Fruit fly (Drosophila melanogaster) whole organism, embryonic: ENCODE data around the gene TwdlE.

Experiments used
- Atf6 ChIP-seq: fragments of 200-800 bp; sonication (Bioruptor generic); IDR thresholded peaks from 2 replicates; pipeline ENCODE4 v1.3.6; 2022; ENCODE audit warnings: missing biosample characterization, missing genetic modification characterization
- B-H1 ChIP-seq: fragments of 200-800 bp; sonication (Bioruptor generic); IDR thresholded peaks from 3 replicates; pipeline ENCODE4 v1.3.6; 2022; ENCODE audit warnings: missing biosample characterization, missing genetic modification characterization
- Bteb2 ChIP-seq: fragments of 200-800 bp; sonication (Bioruptor generic); optimal IDR thresholded peaks from 2 replicates; lab custom pipeline; 2016; ENCODE audit warnings: missing biosample characterization, missing genetic modification characterization
- CG11093 ChIP-seq: fragments of 200-800 bp; sonication (Bioruptor generic); IDR thresholded peaks from 3 replicates; pipeline ENCODE4 v1.3.6; 2022; ENCODE audit warnings: missing biosample characterization, missing genetic modification characterization
- CG12219 ChIP-seq: fragments of 200-800 bp; sonication (Bioruptor generic); optimal IDR thresholded peaks from 3 replicates; lab custom pipeline; 2018; ENCODE audit warnings: missing biosample characterization, mild to moderate bottlenecking, missing genetic modification characterization
- CG13424 ChIP-seq: fragments of 200-800 bp; sonication (Bioruptor generic); optimal IDR thresholded peaks from 2 replicates; lab custom pipeline; 2019; ENCODE audit warnings: missing biosample characterization, mild to moderate bottlenecking, missing genetic modification characterization, moderate library complexity
- CG15073 ChIP-seq: fragments of 200-800 bp; sonication (Bioruptor generic); optimal IDR thresholded peaks from 2 replicates; lab custom pipeline; 2016; ENCODE audit warnings: missing biosample characterization, missing genetic modification characterization
- CG15269 ChIP-seq: fragments of 200-800 bp; sonication (Bioruptor generic); optimal IDR thresholded peaks from 2 replicates; lab custom pipeline; 2018; ENCODE audit warnings: missing biosample characterization, mild to moderate bottlenecking, missing genetic modification characterization, moderate library complexity
- CG18619 ChIP-seq: fragments of 200-800 bp; sonication (Bioruptor generic); optimal IDR thresholded peaks from 3 replicates; lab custom pipeline; 2017; ENCODE audit warnings: missing biosample characterization, mild to moderate bottlenecking, missing genetic modification characterization
- CG31365 ChIP-seq: fragments of 200-800 bp; sonication (Bioruptor generic); optimal IDR thresholded peaks from 2 replicates; lab custom pipeline; 2018; ENCODE audit warnings: missing biosample characterization, mild to moderate bottlenecking, missing genetic modification characterization
- CG34376 ChIP-seq: fragments of 200-800 bp; sonication (Bioruptor generic); optimal IDR thresholded peaks from 2 replicates; lab custom pipeline; 2018; ENCODE audit warnings: missing biosample characterization, mild to moderate bottlenecking, missing genetic modification characterization
- CG4404 ChIP-seq: fragments of 200-800 bp; sonication (Bioruptor generic); IDR thresholded peaks from 2 replicates; pipeline ENCODE4 v1.3.6; 2022; ENCODE audit warnings: missing biosample characterization, missing genetic modification characterization
- CG7963 ChIP-seq: fragments of 200-800 bp; sonication (Bioruptor generic); IDR thresholded peaks from 3 replicates; pipeline ENCODE4 v1.3.6; 2022; ENCODE audit warnings: missing biosample characterization, missing genetic modification characterization; ENCODE audit not compliant: partially characterized antibody
- CTCF ChIP-seq: fragments of 200-800 bp; sonication (Bioruptor generic); optimal IDR thresholded peaks from 2 replicates; lab custom pipeline; 2017; ENCODE audit warnings: missing biosample characterization, mild to moderate bottlenecking, missing genetic modification characterization, moderate library complexity
- CoRest ChIP-seq: fragments of 200-800 bp; sonication (Bioruptor generic); optimal IDR thresholded peaks from 3 replicates; lab custom pipeline; 2018; ENCODE audit warnings: missing biosample characterization, mild to moderate bottlenecking, missing genetic modification characterization, moderate library complexity
- Deaf1 ChIP-seq: fragments of 200-800 bp; optimal IDR thresholded peaks from 3 replicates; lab custom pipeline; 2019; ENCODE audit warnings: missing biosample characterization, mild to moderate bottlenecking, missing genetic modification characterization, moderate library complexity
- Dip2 ChIP-seq: fragments of 200-800 bp; sonication (Bioruptor generic); IDR thresholded peaks from 2 replicates; pipeline ENCODE4 v1.3.6; 2022; ENCODE audit warnings: missing biosample characterization, missing genetic modification characterization
- Doc2 ChIP-seq: fragments of 200-800 bp; sonication (Bioruptor generic); IDR thresholded peaks from 2 replicates; pipeline ENCODE4 v1.3.6; 2022; ENCODE audit warnings: missing biosample characterization, missing genetic modification characterization
- Fer1 ChIP-seq: fragments of 200-800 bp; sonication (Bioruptor generic); optimal IDR thresholded peaks from 2 replicates; lab custom pipeline; 2017; ENCODE audit warnings: missing biosample characterization, mild to moderate bottlenecking, missing genetic modification characterization
- GATAe ChIP-seq: fragments of 200-800 bp; sonication (Bioruptor generic); conservative IDR thresholded peaks from 2 replicates; pipeline ENCODE4 v1.3.6; 2022; ENCODE audit warnings: missing biosample characterization, missing genetic modification characterization
- HLHmδ ChIP-seq: fragments of 200-800 bp; sonication (Bioruptor generic); optimal IDR thresholded peaks from 2 replicates; lab custom pipeline; 2018; ENCODE audit warnings: missing biosample characterization, mild to moderate bottlenecking, missing genetic modification characterization, moderate library complexity
- Hr51 ChIP-seq, 2 experiments: fragments of 200-800 bp; sonication (Bioruptor generic); optimal IDR thresholded peaks; 2 replicates in 1 of 2; 3 replicates in 1 of 2; lab custom pipeline; 2016 to 2018; ENCODE audit warnings: missing biosample characterization in 2 of 2, missing genetic modification characterization in 2 of 2, mild to moderate bottlenecking in 1 of 2, moderate library complexity in 1 of 2
- Meics ChIP-seq: fragments of 200-800 bp; sonication (Bioruptor generic); optimal IDR thresholded peaks from 2 replicates; lab custom pipeline; 2017; ENCODE audit warnings: missing biosample characterization, mild to moderate bottlenecking, missing genetic modification characterization
- Rx ChIP-seq: fragments of 200-800 bp; sonication (Bioruptor generic); IDR thresholded peaks from 2 replicates; pipeline ENCODE4 v1.3.6; 2022; ENCODE audit warnings: missing biosample characterization, missing genetic modification characterization
- Scr ChIP-seq: fragments of 200-800 bp; sonication (Bioruptor generic); IDR thresholded peaks from 2 replicates; pipeline ENCODE4 v1.3.6; 2022; ENCODE audit warnings: missing biosample characterization, missing genetic modification characterization; ENCODE audit not compliant: partially characterized antibody
- Sin3A ChIP-seq: fragments of >200 bp; optimal IDR thresholded peaks from 2 replicates; lab custom pipeline; 2018
- Sry-δ ChIP-seq: fragments of 200-800 bp; sonication (Bioruptor generic); optimal IDR thresholded peaks from 2 replicates; lab custom pipeline; 2016; ENCODE audit warnings: missing biosample characterization, missing genetic modification characterization
- Taf1 ChIP-seq: fragments of 200-800 bp; sonication (Bioruptor generic); IDR thresholded peaks from 2 replicates; pipeline ENCODE4 v1.3.6; 2022; ENCODE audit warnings: missing biosample characterization, missing genetic modification characterization
- bbx ChIP-seq: fragments of 200-800 bp; sonication (Bioruptor generic); IDR thresholded peaks from 2 replicates; pipeline ENCODE4 v1.3.6; 2022; ENCODE audit warnings: missing biosample characterization, missing genetic modification characterization; ENCODE audit not compliant: partially characterized antibody
- bsh ChIP-seq, 2 experiments: fragments of 200-800 bp; sonication (Bioruptor generic); optimal IDR thresholded peaks; 2 replicates each; lab custom pipeline; 2017 to 2018; ENCODE audit warnings: mild to moderate bottlenecking in 2 of 2, missing biosample characterization in 2 of 2, missing genetic modification characterization in 2 of 2, moderate library complexity in 1 of 2
- cas ChIP-seq: fragments of 200-800 bp; sonication (Bioruptor generic); IDR thresholded peaks from 2 replicates; pipeline ENCODE4 v1.3.6; 2022; ENCODE audit warnings: missing biosample characterization, missing genetic modification characterization
- cato ChIP-seq: fragments of 200-800 bp; sonication (Bioruptor generic); optimal IDR thresholded peaks from 2 replicates; lab custom pipeline; 2016; ENCODE audit warnings: missing biosample characterization, missing genetic modification characterization, borderline replicate concordance
- crc ChIP-seq: fragments of 200-800 bp; sonication (Bioruptor generic); optimal IDR thresholded peaks from 2 replicates; lab custom pipeline; 2016; ENCODE audit warnings: missing biosample characterization, missing genetic modification characterization
- croc ChIP-seq: fragments of 200-800 bp; sonication (Bioruptor generic); conservative IDR thresholded peaks from 3 replicates; pipeline ENCODE4 v1.3.6; 2022; ENCODE audit warnings: missing biosample characterization, missing genetic modification characterization
- da ChIP-seq: fragments of 200-800 bp; sonication (Bioruptor generic); optimal IDR thresholded peaks from 2 replicates; lab custom pipeline; 2016; ENCODE audit warnings: missing biosample characterization, missing genetic modification characterization
- dmrt99B ChIP-seq: fragments of 200-800 bp; sonication (Bioruptor generic); optimal IDR thresholded peaks from 2 replicates; lab custom pipeline; 2018; ENCODE audit warnings: missing biosample characterization, mild to moderate bottlenecking, missing genetic modification characterization, moderate library complexity
- fd102C ChIP-seq: fragments of 200-800 bp; sonication (Bioruptor generic); optimal IDR thresholded peaks from 2 replicates; lab custom pipeline; 2018; ENCODE audit warnings: missing biosample characterization, mild to moderate bottlenecking, missing genetic modification characterization, moderate library complexity
- fd3F ChIP-seq: fragments of 200-800 bp; sonication (Bioruptor generic); optimal IDR thresholded peaks from 2 replicates; lab custom pipeline; 2018; ENCODE audit warnings: missing biosample characterization, mild to moderate bottlenecking, missing genetic modification characterization, moderate library complexity
- gsb ChIP-seq: fragments of 200-800 bp; sonication (Bioruptor generic); IDR thresholded peaks from 2 replicates; pipeline ENCODE4 v1.3.6; 2022; ENCODE audit warnings: missing biosample characterization, missing genetic modification characterization
- gt ChIP-seq: fragments of 200-800 bp; sonication (Bioruptor generic); IDR thresholded peaks from 2 replicates; pipeline ENCODE4 v1.3.6; 2022; ENCODE audit warnings: missing biosample characterization, missing genetic modification characterization
- insv ChIP-seq, 2 experiments: fragments of 200-800 bp; sonication (Bioruptor generic); optimal IDR thresholded peaks; 3 replicates each; lab custom pipeline; 2016 to 2018; ENCODE audit warnings: missing biosample characterization in 2 of 2, missing genetic modification characterization in 2 of 2
- onecut ChIP-seq: fragments of 200-800 bp; sonication (Bioruptor generic); IDR thresholded peaks from 2 replicates; pipeline ENCODE4 v1.3.6; 2022; ENCODE audit warnings: missing biosample characterization, missing genetic modification characterization
- pum ChIP-seq: fragments of 200-800 bp; sonication (Bioruptor generic); optimal IDR thresholded peaks from 2 replicates; lab custom pipeline; 2016; ENCODE audit warnings: missing biosample characterization, missing genetic modification characterization
- rib ChIP-seq: fragments of 200-800 bp; sonication (Bioruptor generic); IDR thresholded peaks from 2 replicates; pipeline ENCODE4 v1.3.6; 2022; ENCODE audit warnings: missing biosample characterization, missing genetic modification characterization
- shn ChIP-seq: fragments of 200-800 bp; sonication (Bioruptor generic); optimal IDR thresholded peaks from 3 replicates; lab custom pipeline; 2016; ENCODE audit warnings: missing biosample characterization, missing genetic modification characterization
- slou ChIP-seq: fragments of 200-800 bp; sonication (Bioruptor generic); optimal IDR thresholded peaks from 3 replicates; lab custom pipeline; 2016; ENCODE audit warnings: missing biosample characterization, missing genetic modification characterization
- tgo ChIP-seq: fragments of 200-800 bp; sonication (Bioruptor generic); IDR thresholded peaks from 3 replicates; pipeline ENCODE4 v1.3.6; 2022; ENCODE audit warnings: missing biosample characterization, missing genetic modification characterization
- tin ChIP-seq: fragments of 200-800 bp; sonication (Bioruptor generic); optimal IDR thresholded peaks from 3 replicates; lab custom pipeline; 2016; ENCODE audit warnings: missing biosample characterization, missing genetic modification characterization
- trem ChIP-seq: fragments of 200-800 bp; optimal IDR thresholded peaks from 3 replicates; lab custom pipeline; 2019; ENCODE audit warnings: missing biosample characterization, mild to moderate bottlenecking, missing genetic modification characterization, moderate library complexity

The TwdlE gene

dm6 chr2L:7827045-7828004 is 33.3 kb downstream of the TwdlE start, which contains the start of the genes Rack1 and mts (continued):
- TF ChIP-seq Hr51 (GFP tag; optimal IDR thresholded peaks at IDR 0.05; lab: Kevin White, UChicago), result peak; percentile 67 to 76
- peak; percentile 96 for TF ChIP-seq CG34376 (GFP tag; lab: Kevin White, UChicago)
- no peak for TF ChIP-seq CG4404 (GFP tag; lab: Robert Waterston, UW)
- TF ChIP-seq CG7963 (GFP tag; lab: Robert Waterston, UW), result peak; percentile 61
- no peak for TF ChIP-seq dmrt99B
- TF ChIP-seq CG15269 (tag; lab: Kevin White, UChicago), result peak; percentile 82
- peak; percentile 63 for TF ChIP-seq pum (GFP tag; lab: Kevin White, UChicago)
- peak; percentile 69 for TF ChIP-seq rib (GFP tag; lab: Robert Waterston, UW)
- peak; percentile 74 for TF ChIP-seq Atf6
- TF ChIP-seq CG11093 (GFP tag; lab: Robert Waterston, UW), result no peak
- TF ChIP-seq CTCF, result peak; percentile 62
- peak; percentile 82 for TF ChIP-seq CG31365 (tag; lab: Kevin White, UChicago)
- TF ChIP-seq da, result no peak
- TF ChIP-seq gt, result no peak; the same call in 1 of the 2 replicates
- TF ChIP-seq HLHmδ (GFP tag; lab: Kevin White, UChicago), result peak; percentile 98
- no peak for TF ChIP-seq Deaf1 (tag; lab: Kevin White, UChicago)
- peak; percentile 48 for TF ChIP-seq trem (tag; lab: Kevin White, UChicago)
- peak; percentile 70 for TF ChIP-seq bbx
- TF ChIP-seq CoRest (tag; lab: Kevin White, UChicago), result peak; percentile 63
- peak; percentile 72 for TF ChIP-seq shn (GFP tag; lab: Kevin White, UChicago)
- no peak; the same call in 2 of the 3 replicates for TF ChIP-seq croc
- peak; percentile 88 for TF ChIP-seq onecut
- TF ChIP-seq CG18619 (GFP tag; lab: Kevin White, UChicago), result peak; percentile 89
- TF ChIP-seq Rx (GFP tag; lab: Robert Waterston, UW), result peak; percentile 74
- TF ChIP-seq Taf1, result 0 out of 2 replicates have a peak, but pooled peaks have one; percentile 43
- TF ChIP-seq Fer1, result peak; percentile 90
- TF ChIP-seq CG15073 (GFP tag; lab: Kevin White, UChicago), result no peak
- peak; percentile 56; the same call in 1 of the 2 replicates for TF ChIP-seq Scr (GFP tag; lab: Robert Waterston, UW)
- TF ChIP-seq tgo (GFP tag; lab: Robert Waterston, UW), result peak; percentile 67
- TF ChIP-seq fd102C (GFP tag; lab: Kevin White, UChicago), result peak; percentile 61
- peak; percentile 73 for TF ChIP-seq tin (GFP tag; lab: Kevin White, UChicago)
- TF ChIP-seq slou (GFP tag; lab: Kevin White, UChicago), result peak; percentile 81
- TF ChIP-seq B-H1 (GFP tag; lab: Robert Waterston, UW), result peak; percentile 54; the same call in 2 of the 3 replicates
- peak; percentile 79 for TF ChIP-seq CG12219 (GFP tag; lab: Kevin White, UChicago)
- peak; percentile 67 for TF ChIP-seq gsb (GFP tag; lab: Robert Waterston, UW)
- no peak for TF ChIP-seq Dip2
- TF ChIP-seq cas (GFP tag; lab: Robert Waterston, UW), result peak; percentile 58
- TF ChIP-seq insv (GFP tag; optimal IDR thresholded peaks at IDR 0.05; lab: Kevin White, UChicago), result peak in 1 of 2 experiments; percentile 69
- TF ChIP-seq Bteb2 (GFP tag; lab: Kevin White, UChicago), result peak; percentile 69
- peak; percentile 66 for TF ChIP-seq crc
- no peak for TF ChIP-seq GATAe
- no peak for TF ChIP-seq Doc2
- peak; percentile 34 for TF ChIP-seq Sry-δ (GFP tag; lab: Kevin White, UChicago)
- peak; percentile 43 for TF ChIP-seq CG13424 (tag; lab: Kevin White, UChicago)
- TF ChIP-seq Meics (GFP tag; lab: Kevin White, UChicago), result peak; percentile 93
- TF ChIP-seq cato (GFP tag; lab: Kevin White, UChicago), result peak; percentile 67
- TF ChIP-seq fd3F (GFP tag; lab: Kevin White, UChicago), result peak; percentile 76
- peak; percentile 44 to 68 for TF ChIP-seq bsh (GFP tag; optimal IDR thresholded peaks at IDR 0.05; lab: Kevin White, UChicago)
- peak; percentile 24 for TF ChIP-seq Sin3A
